Worm (Caenorhabditis elegans) whole organism, young adult: ENCODE results near the gene rde-11.
A peak's percentile ranks its signal among the peaks of the same experiment; 100 is the strongest.

Source experiments
- B0019.2 ChIP-seq: fragments of 200-800 bp; sonication (Bioruptor generic); conservative IDR thresholded peaks from 2 replicates; pipeline ENCODE4 v1.3.6; 2022; ENCODE audit warnings: missing genetic modification reagents, missing genetic modification characterization, missing compliant biosample characterization
- B0035.1 ChIP-seq: sonication (generic microtip); optimal IDR thresholded peaks from 2 replicates; lab custom pipeline; 2016; ENCODE audit warnings: missing genetic modification characterization, mild to moderate bottlenecking, missing compliant biosample characterization, missing genotype, missing genetic modification reagents
- C17E4.6 ChIP-seq: fragments of 200-800 bp; sonication (Bioruptor generic); IDR thresholded peaks from 2 replicates; pipeline ENCODE4 v1.3.6; 2022; ENCODE audit warnings: missing genetic modification reagents, missing genetic modification characterization, missing compliant biosample characterization
- F10E7.11 ChIP-seq: sonication (generic microtip); optimal IDR thresholded peaks from 2 replicates; lab custom pipeline; 2017; ENCODE audit warnings: mild to moderate bottlenecking, missing genetic modification characterization, moderate library complexity, missing compliant biosample characterization
- F22D6.2 ChIP-seq: sonication (generic microtip); optimal IDR thresholded peaks from 2 replicates; lab custom pipeline; 2016; ENCODE audit warnings: mild to moderate bottlenecking, missing genetic modification characterization, missing compliant biosample characterization
- F33H1.4 ChIP-seq: fragments of 200-800 bp; sonication (Bioruptor generic); IDR thresholded peaks from 2 replicates; pipeline ENCODE4 v1.3.6; 2022; ENCODE audit warnings: missing genetic modification reagents, missing genetic modification characterization, missing compliant biosample characterization
- F37B4.10 ChIP-seq: fragments of 200-800 bp; sonication (Bioruptor generic); IDR thresholded peaks from 2 replicates; pipeline ENCODE4 v1.3.6; 2022; ENCODE audit warnings: missing genetic modification characterization, missing compliant biosample characterization
- F55B11.4 ChIP-seq: sonication (generic microtip); optimal IDR thresholded peaks from 2 replicates; lab custom pipeline; 2016; ENCODE audit warnings: missing compliant biosample characterization, missing genetic modification characterization, borderline replicate concordance; ENCODE audit not compliant: insufficient read depth
- F57C9.4 ChIP-seq: sonication (generic microtip); optimal IDR thresholded peaks from 2 replicates; lab custom pipeline; 2017; ENCODE audit warnings: mild to moderate bottlenecking, missing genetic modification characterization, missing compliant biosample characterization
- K11D2.4 ChIP-seq: fragments of 200-800 bp; sonication (Bioruptor generic); IDR thresholded peaks from 2 replicates; pipeline ENCODE4 v1.3.6; 2022; ENCODE audit warnings: missing genetic modification reagents, missing genetic modification characterization, missing compliant biosample characterization
- T26A5.8 ChIP-seq: sonication (generic microtip); optimal IDR thresholded peaks from 2 replicates; lab custom pipeline; 2016; ENCODE audit warnings: missing genetic modification characterization, missing compliant biosample characterization
- Y53F4B.3 ChIP-seq: fragments of 200-800 bp; sonication (Bioruptor generic); IDR thresholded peaks from 2 replicates; pipeline ENCODE4 v1.3.6; 2022; ENCODE audit warnings: missing genetic modification reagents, missing genetic modification characterization, missing compliant biosample characterization
- ZK185.1 ChIP-seq: sonication (generic microtip); optimal IDR thresholded peaks from 2 replicates; lab custom pipeline; 2016; ENCODE audit warnings: mild to moderate bottlenecking, missing genetic modification characterization, missing compliant biosample characterization; ENCODE audit not compliant: poor library complexity, severe bottlenecking
- akir-1 ChIP-seq: fragments of 200-800 bp; sonication (Bioruptor generic); optimal IDR thresholded peaks from 2 replicates; lab custom pipeline; 2018; ENCODE audit warnings: mild to moderate bottlenecking, missing genetic modification characterization, moderate library complexity, missing compliant biosample characterization
- athp-1 ChIP-seq: sonication (generic microtip); optimal IDR thresholded peaks from 2 replicates; lab custom pipeline; 2017; ENCODE audit warnings: mild to moderate bottlenecking, missing genetic modification characterization, missing compliant biosample characterization
- bed-1 ChIP-seq: fragments of 200-800 bp; sonication (Bioruptor generic); IDR thresholded peaks from 2 replicates; pipeline ENCODE4 v1.3.6; 2022; ENCODE audit warnings: missing genetic modification reagents, missing genetic modification characterization, missing compliant biosample characterization
- bed-2 ChIP-seq: fragments of 200-800 bp; sonication (Bioruptor generic); IDR thresholded peaks from 2 replicates; pipeline ENCODE4 v1.3.6; 2022; ENCODE audit warnings: missing genetic modification reagents, missing genetic modification characterization, missing compliant biosample characterization
- ccch-3 ChIP-seq: fragments of 200-800 bp; sonication (Bioruptor generic); optimal IDR thresholded peaks from 2 replicates; lab custom pipeline; 2018; ENCODE audit warnings: mild to moderate bottlenecking, missing genetic modification characterization, missing compliant biosample characterization
- ceh-100 ChIP-seq: fragments of 200-800 bp; sonication (Bioruptor generic); IDR thresholded peaks from 2 replicates; pipeline ENCODE4 v1.3.6; 2022; ENCODE audit warnings: missing genetic modification reagents, missing genetic modification characterization, missing compliant biosample characterization
- ceh-27 ChIP-seq: fragments of 200-800 bp; sonication (Bioruptor generic); optimal IDR thresholded peaks from 2 replicates; lab custom pipeline; 2018; ENCODE audit warnings: mild to moderate bottlenecking, missing genetic modification characterization, moderate library complexity, missing compliant biosample characterization
- ceh-58 ChIP-seq: fragments of 200-800 bp; sonication (Bioruptor generic); IDR thresholded peaks from 2 replicates; pipeline ENCODE4 v1.3.6; 2022; ENCODE audit warnings: missing genetic modification characterization, missing compliant biosample characterization
- ceh-79 ChIP-seq: sonication (generic microtip); optimal IDR thresholded peaks from 2 replicates; lab custom pipeline; 2017; ENCODE audit warnings: mild to moderate bottlenecking, missing genetic modification characterization, missing compliant biosample characterization
- dox-1 ChIP-seq: fragments of 200-800 bp; sonication (Bioruptor generic); IDR thresholded peaks from 2 replicates; pipeline ENCODE4 v1.3.6; 2022; ENCODE audit warnings: missing genetic modification reagents, missing genetic modification characterization, missing compliant biosample characterization
- dpl-1 ChIP-seq: fragments of 150-350 bp; optimal IDR thresholded peaks from 2 replicates; lab custom pipeline; 2014; ENCODE audit warnings: missing biosample characterization, missing genetic modification reagents, missing genetic modification characterization
- egl-18 ChIP-seq: fragments of 200-800 bp; sonication (Bioruptor generic); IDR thresholded peaks from 2 replicates; pipeline ENCODE4 v1.3.6; 2022; ENCODE audit warnings: missing genetic modification reagents, missing genetic modification characterization, missing compliant biosample characterization
- egl-44 ChIP-seq: fragments of 200-800 bp; sonication (Bioruptor generic); IDR thresholded peaks from 2 replicates; pipeline ENCODE4 v1.3.6; 2022; ENCODE audit warnings: missing genetic modification reagents, missing genetic modification characterization, missing compliant biosample characterization
- egrh-3 ChIP-seq: fragments of 200-800 bp; sonication (Bioruptor generic); IDR thresholded peaks from 2 replicates; pipeline ENCODE4 v1.3.6; 2022; ENCODE audit warnings: missing genetic modification reagents, missing genetic modification characterization, missing compliant biosample characterization
- ekl-4 ChIP-seq: fragments of 200-800 bp; sonication (Bioruptor generic); IDR thresholded peaks from 2 replicates; pipeline ENCODE4 v1.3.6; 2022; ENCODE audit warnings: missing genetic modification reagents, missing genetic modification characterization, missing compliant biosample characterization
- hmg-1.2 ChIP-seq: fragments of 200-800 bp; sonication (Bioruptor generic); IDR thresholded peaks from 2 replicates; pipeline ENCODE4 v1.3.6; 2022; ENCODE audit warnings: missing genetic modification reagents, missing genetic modification characterization, missing compliant biosample characterization
- hmg-20 ChIP-seq: fragments of 200-800 bp; sonication (Bioruptor generic); IDR thresholded peaks from 2 replicates; pipeline ENCODE4 v1.3.6; 2022; ENCODE audit warnings: missing genetic modification reagents, missing genetic modification characterization, missing compliant biosample characterization
- hrde-1 ChIP-seq: sonication (generic microtip); optimal IDR thresholded peaks from 2 replicates; lab custom pipeline; 2016; ENCODE audit warnings: missing genetic modification characterization, mild to moderate bottlenecking, missing compliant biosample characterization, moderate library complexity, missing genotype, missing genetic modification reagents, borderline replicate concordance
- let-607 ChIP-seq, 2 experiments: fragments of 200-800 bp in 1 of 2; sonication (Bioruptor generic) in 1 of 2; sonication (generic microtip) in 1 of 2; optimal IDR thresholded peaks; 2 replicates each; lab custom pipeline; 2016 to 2018; ENCODE audit warnings: mild to moderate bottlenecking in 2 of 2, missing compliant biosample characterization in 2 of 2, missing genetic modification characterization in 2 of 2, moderate library complexity in 2 of 2, missing genotype in 1 of 2
- lsl-1 ChIP-seq: fragments of 200-800 bp; sonication (Bioruptor generic); optimal IDR thresholded peaks from 2 replicates; lab custom pipeline; 2018; ENCODE audit warnings: mild to moderate bottlenecking, missing genetic modification characterization, moderate library complexity, missing compliant biosample characterization
- mes-4 ChIP-seq: sonication (generic microtip); optimal IDR thresholded peaks from 2 replicates; lab custom pipeline; 2016; ENCODE audit warnings: missing genotype, missing genetic modification characterization, missing compliant biosample characterization
- mxl-1 ChIP-seq: sonication (generic microtip); optimal IDR thresholded peaks from 2 replicates; lab custom pipeline; 2016; ENCODE audit warnings: missing genetic modification characterization, missing compliant biosample characterization
- nfya-1 ChIP-seq: sonication (generic microtip); optimal IDR thresholded peaks from 2 replicates; lab custom pipeline; 2017; ENCODE audit warnings: antibody characterized with exemption, missing compliant biosample characterization, missing genetic modification characterization, borderline replicate concordance; ENCODE audit not compliant: insufficient read depth
- nhr-120 ChIP-seq: fragments of 200-800 bp; sonication (Bioruptor generic); IDR thresholded peaks from 2 replicates; pipeline ENCODE4 v1.3.6; 2022; ENCODE audit warnings: missing genetic modification characterization, missing compliant biosample characterization
- pbrm-1 ChIP-seq: fragments of 200-800 bp; sonication (Bioruptor generic); IDR thresholded peaks from 2 replicates; pipeline ENCODE4 v1.3.6; 2022; ENCODE audit warnings: missing genetic modification reagents, missing genetic modification characterization, missing compliant biosample characterization
- pha-4 ChIP-seq: fragments of 150-350 bp; sonication (generic microtip); optimal IDR thresholded peaks from 2 replicates; lab custom pipeline; 2014; ENCODE audit warnings: missing biosample characterization, missing genetic modification reagents, missing genetic modification characterization
- snpc-1.1 ChIP-seq: sonication (generic microtip); optimal IDR thresholded peaks from 2 replicates; lab custom pipeline; 2017; ENCODE audit warnings: missing genetic modification characterization, mild to moderate bottlenecking, missing compliant biosample characterization, antibody characterized with exemption, moderate library complexity, missing genotype, missing genetic modification reagents; ENCODE audit not compliant: insufficient read depth
- tbp1 ChIP-seq: fragments of 200-800 bp; sonication (Bioruptor generic); optimal IDR thresholded peaks from 2 replicates; lab custom pipeline; 2018; ENCODE audit warnings: mild to moderate bottlenecking, missing genetic modification characterization, missing compliant biosample characterization
- tlf-1 ChIP-seq: fragments of 200-800 bp; sonication (Bioruptor generic); optimal IDR thresholded peaks from 2 replicates; lab custom pipeline; 2018; ENCODE audit warnings: mild to moderate bottlenecking, missing genetic modification characterization, missing compliant biosample characterization
- unc-62 ChIP-seq: fragments of 150-350 bp; optimal IDR thresholded peaks from 2 replicates; lab custom pipeline; 2014; ENCODE audit warnings: missing biosample characterization, missing genetic modification reagents, missing genetic modification characterization
- zim-3 ChIP-seq: sonication (generic microtip); optimal IDR thresholded peaks from 2 replicates; lab custom pipeline; 2017; ENCODE audit warnings: mild to moderate bottlenecking, missing genetic modification characterization, moderate library complexity, missing compliant biosample characterization
- ztf-22 ChIP-seq: fragments of 200-800 bp; sonication (Bioruptor generic); optimal IDR thresholded peaks from 2 replicates; lab custom pipeline; 2018; ENCODE audit warnings: mild to moderate bottlenecking, missing genetic modification characterization, moderate library complexity, missing compliant biosample characterization
- ztf-25 ChIP-seq: fragments of 200-800 bp; sonication (Bioruptor generic); IDR thresholded peaks from 2 replicates; pipeline ENCODE4 v1.3.6; 2022; ENCODE audit warnings: missing genetic modification reagents, missing genetic modification characterization, missing compliant biosample characterization
- ztf-3 ChIP-seq: fragments of 200-800 bp; sonication (Bioruptor generic); optimal IDR thresholded peaks from 2 replicates; lab custom pipeline; 2018; ENCODE audit warnings: mild to moderate bottlenecking, missing genetic modification characterization, missing compliant biosample characterization

Gene rde-11

DNA sequence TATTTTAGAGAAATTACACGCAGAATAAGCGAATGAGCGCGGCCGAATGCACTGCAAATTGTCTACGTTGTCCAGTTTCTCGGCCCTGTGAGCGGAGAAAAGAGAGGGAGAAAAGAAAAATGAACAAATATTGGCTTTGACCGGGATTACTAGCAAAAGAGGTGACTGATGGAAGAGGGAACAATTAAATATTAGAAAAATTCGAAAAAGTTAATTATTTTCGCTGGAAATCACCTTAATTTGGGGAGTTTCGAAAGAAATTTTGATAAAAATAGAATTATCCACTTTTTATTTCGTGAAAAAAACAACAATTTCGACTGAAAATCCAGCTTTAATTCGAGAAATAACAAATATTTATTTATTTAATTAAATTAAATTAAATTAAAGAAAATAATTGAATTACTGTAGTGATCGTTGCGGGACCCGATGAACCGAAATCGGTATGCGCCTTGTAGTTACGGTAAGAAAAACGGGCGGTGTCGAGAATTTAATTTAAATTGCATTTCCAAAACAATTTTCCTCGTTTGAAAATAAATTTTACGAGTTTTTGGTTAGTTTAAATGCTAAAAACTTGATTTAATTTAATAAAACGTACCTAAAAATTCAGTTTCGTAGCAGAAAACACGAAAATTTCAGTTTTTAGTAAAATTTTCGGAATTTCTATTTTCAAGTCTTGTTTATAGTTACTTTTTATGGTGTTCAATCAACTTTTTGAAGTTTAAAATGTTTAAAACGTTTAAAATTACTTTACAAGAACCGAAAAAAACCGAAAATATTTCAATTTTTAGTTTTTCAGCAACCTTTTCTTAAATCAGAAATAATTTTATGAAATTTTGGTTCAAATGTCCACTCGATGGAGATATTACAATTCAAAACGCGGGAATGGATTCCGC, 49.6 kb downstream of the rde-11 start, which contains the start of the genes crld-1 and msh-5 (continued):
- TF ChIP-seq egl-18 (no peak), pha-4 (tag; lab: Kevin White, UChicago) (no peak), F22D6.2 (tag; lab: Kevin White, UChicago) (no peak), egl-44 (GFP tag; lab: Robert Waterston, UW) (no peak), tlf-1 (GFP tag; lab: Kevin White, UChicago) (no peak), snpc-1.1 (no peak), ceh-79 (tag; lab: Kevin White, UChicago) (no peak), hrde-1 (no peak), athp-1 (tag; lab: Kevin White, UChicago) (no peak), F55B11.4 (no peak), zim-3 (tag; lab: Kevin White, UChicago) (no peak), let-607 (tag; optimal IDR thresholded peaks at IDR 0.05; lab: Kevin White, UChicago) (no peak), B0019.2 (GFP tag; lab: Robert Waterston, UW) (no peak), F37B4.10 (GFP tag; lab: Robert Waterston, UW) (no peak), nhr-120 (no peak), F57C9.4 (tag; lab: Kevin White, UChicago) (no peak), C17E4.6 (GFP tag; lab: Robert Waterston, UW) (no peak), F33H1.4 (GFP tag; lab: Robert Waterston, UW) (peak; percentile 93), ztf-22 (no peak), ceh-58 (GFP tag; lab: Robert Waterston, UW) (no peak), ceh-27 (GFP tag; lab: Kevin White, UChicago) (no peak), Y53F4B.3 (GFP tag; lab: Robert Waterston, UW) (no peak), unc-62 (GFP tag; lab: Kevin White, UChicago) (no peak), K11D2.4 (GFP tag; lab: Robert Waterston, UW) (no peak), tbp1 (GFP tag; lab: Kevin White, UChicago) (peak; percentile 29), B0035.1 (tag; lab: Kevin White, UChicago) (no peak), bed-2 (no peak), dox-1 (GFP tag; lab: Robert Waterston, UW) (no peak), ztf-3 (GFP tag; lab: Kevin White, UChicago) (no peak), ztf-25 (GFP tag; lab: Robert Waterston, UW) (no peak), F10E7.11 (no peak), ceh-100 (GFP tag; lab: Robert Waterston, UW) (no peak), dpl-1 (GFP tag; lab: Kevin White, UChicago) (no peak), ccch-3 (GFP tag; lab: Kevin White, UChicago) (no peak), egrh-3 (GFP tag; lab: Robert Waterston, UW) (no peak), nfya-1 (tag; lab: Kevin White, UChicago) (no peak), mxl-1 (tag; lab: Kevin White, UChicago) (no peak), lsl-1 (GFP tag; lab: Kevin White, UChicago) (peak; percentile 97), T26A5.8 (no peak), pbrm-1 (GFP tag; lab: Robert Waterston, UW) (no peak), hmg-20 (GFP tag; lab: Robert Waterston, UW) (no peak), ekl-4 (GFP tag; lab: Robert Waterston, UW) (no peak), mes-4 (no peak), hmg-1.2 (GFP tag; lab: Robert Waterston, UW) (no peak), bed-1 (GFP tag; lab: Robert Waterston, UW) (no peak), akir-1 (no peak), ZK185.1 (tag; lab: Kevin White, UChicago) (no peak)
